Fruit fly (Drosophila melanogaster) S2 (cell line): ENCODE results near the gene CG33269.

Experiments
- CG8478 ChIP-seq: fragments of >200 bp; optimal IDR thresholded peaks from 2 replicates; lab custom pipeline; 2018
- CTCF ChIP-seq, 2 experiments: fragments of >200 bp; optimal IDR thresholded peaks; 2 replicates each; lab custom pipeline; 2018

DNA sequence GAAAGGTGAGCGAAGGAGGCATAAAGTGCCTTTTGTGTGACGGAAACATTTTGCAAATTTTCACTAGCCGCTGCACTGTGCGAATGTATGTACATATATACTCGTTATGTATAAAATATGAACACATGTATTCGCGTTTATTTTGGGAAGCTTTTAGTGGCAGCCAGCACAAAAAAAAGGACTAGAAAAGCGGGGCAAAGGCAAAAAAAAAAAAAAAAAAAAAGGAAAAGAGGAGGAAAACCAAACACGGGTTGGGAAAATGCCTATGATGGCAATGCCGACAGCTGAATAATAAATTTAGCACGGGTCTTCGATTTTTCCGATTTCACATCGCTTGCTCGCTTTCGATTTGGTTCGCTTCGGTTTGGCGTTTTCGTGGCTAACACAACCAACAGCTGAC, 32.6 kb downstream of the CG33269 start:
- TF ChIP-seq CTCF (optimal IDR thresholded peaks at IDR 0.05; lab: Kevin White, UChicago) (no peak), CG8478 (no peak)
